Fruit fly (Drosophila melanogaster) whole organism, embryonic: ENCODE measurements around the gene CG31636.

ENCODE experiments used
- Blimp-1 ChIP-seq: fragments of 200-800 bp; sonication (Bioruptor generic); optimal IDR thresholded peaks from 3 replicates; lab custom pipeline; 2018; ENCODE audit warnings: missing biosample characterization, missing genetic modification characterization, mild to moderate bottlenecking, moderate library complexity, missing genetic modification reagents
- CG10565 ChIP-seq: fragments of 200-800 bp; sonication (Bioruptor generic); optimal IDR thresholded peaks from 3 replicates; lab custom pipeline; 2016; ENCODE audit warnings: missing biosample characterization, mild to moderate bottlenecking, missing genetic modification characterization
- CG11696 ChIP-seq: fragments of 200-800 bp; sonication (Bioruptor generic); IDR thresholded peaks from 2 replicates; pipeline ENCODE4 v1.3.6; 2022; ENCODE audit warnings: missing biosample characterization, missing genetic modification characterization
- CG12391 ChIP-seq: fragments of 200-800 bp; sonication (Bioruptor generic); optimal IDR thresholded peaks from 3 replicates; lab custom pipeline; 2018; ENCODE audit warnings: missing biosample characterization, mild to moderate bottlenecking, missing genetic modification characterization, moderate library complexity
- CG13296 ChIP-seq: fragments of 200-800 bp; sonication (Bioruptor generic); optimal IDR thresholded peaks from 3 replicates; lab custom pipeline; 2018; ENCODE audit warnings: missing biosample characterization, mild to moderate bottlenecking, missing genetic modification characterization
- CG14014 ChIP-seq: fragments of 200-800 bp; sonication (Bioruptor generic); IDR thresholded peaks from 2 replicates; pipeline ENCODE4 v1.3.6; 2022; ENCODE audit warnings: missing biosample characterization, missing genetic modification characterization
- CG14860 ChIP-seq: fragments of 200-800 bp; sonication (Bioruptor generic); IDR thresholded peaks from 3 replicates; pipeline ENCODE4 v1.3.6; 2022; ENCODE audit warnings: missing biosample characterization, missing genetic modification characterization; ENCODE audit not compliant: partially characterized antibody
- CG15073 ChIP-seq: fragments of 200-800 bp; sonication (Bioruptor generic); optimal IDR thresholded peaks from 2 replicates; lab custom pipeline; 2016; ENCODE audit warnings: missing biosample characterization, missing genetic modification characterization
- CG15479 ChIP-seq: fragments of 200-800 bp; sonication (Bioruptor generic); optimal IDR thresholded peaks from 3 replicates; lab custom pipeline; 2019; ENCODE audit warnings: missing biosample characterization, mild to moderate bottlenecking, missing genetic modification characterization, moderate library complexity
- CG17328 ChIP-seq: fragments of 200-800 bp; sonication (Bioruptor generic); IDR thresholded peaks from 2 replicates; pipeline ENCODE4 v1.3.6; 2022; ENCODE audit warnings: missing biosample characterization, missing genetic modification characterization
- CG17361 ChIP-seq: fragments of 200-800 bp; sonication (Bioruptor generic); IDR thresholded peaks from 3 replicates; pipeline ENCODE4 v1.3.6; 2022; ENCODE audit warnings: missing biosample characterization, missing genetic modification characterization
- CG18011 ChIP-seq: fragments of 200-800 bp; sonication (Bioruptor generic); optimal IDR thresholded peaks from 2 replicates; lab custom pipeline; 2017; ENCODE audit warnings: missing biosample characterization, missing genetic modification characterization, mild to moderate bottlenecking, moderate library complexity, missing genotype
- CG2129 ChIP-seq: fragments of 200-800 bp; sonication (Bioruptor generic); IDR thresholded peaks from 2 replicates; pipeline ENCODE4 v1.3.6; 2022; ENCODE audit warnings: missing biosample characterization, missing genetic modification characterization; ENCODE audit not compliant: partially characterized antibody
- CG30020 ChIP-seq: fragments of 200-800 bp; optimal IDR thresholded peaks from 2 replicates; lab custom pipeline; 2019; ENCODE audit warnings: missing biosample characterization, mild to moderate bottlenecking, missing genetic modification characterization, moderate library complexity
- CG31388 ChIP-seq: fragments of 200-800 bp; sonication (Bioruptor generic); optimal IDR thresholded peaks from 2 replicates; lab custom pipeline; 2016; ENCODE audit warnings: missing biosample characterization, missing genetic modification characterization
- CG4404 ChIP-seq: fragments of 200-800 bp; sonication (Bioruptor generic); IDR thresholded peaks from 2 replicates; pipeline ENCODE4 v1.3.6; 2022; ENCODE audit warnings: missing biosample characterization, missing genetic modification characterization
- CG6654 ChIP-seq: fragments of 200-800 bp; sonication (Bioruptor generic); optimal IDR thresholded peaks from 2 replicates; lab custom pipeline; 2017; ENCODE audit warnings: missing biosample characterization, mild to moderate bottlenecking, missing genetic modification characterization
- CG7372 ChIP-seq: fragments of 200-800 bp; sonication (Bioruptor generic); IDR thresholded peaks from 2 replicates; pipeline ENCODE4 v1.3.6; 2022; ENCODE audit warnings: missing biosample characterization, missing genetic modification characterization
- CG7963 ChIP-seq: fragments of 200-800 bp; sonication (Bioruptor generic); IDR thresholded peaks from 3 replicates; pipeline ENCODE4 v1.3.6; 2022; ENCODE audit warnings: missing biosample characterization, missing genetic modification characterization; ENCODE audit not compliant: partially characterized antibody
- CG8089 ChIP-seq: fragments of 200-800 bp; sonication (Bioruptor generic); optimal IDR thresholded peaks from 3 replicates; lab custom pipeline; 2016; ENCODE audit warnings: missing biosample characterization, missing genetic modification characterization
- CG8281 ChIP-seq: fragments of 200-800 bp; sonication (Bioruptor generic); optimal IDR thresholded peaks from 2 replicates; lab custom pipeline; 2018; ENCODE audit warnings: missing biosample characterization, mild to moderate bottlenecking, missing genetic modification characterization, moderate library complexity
- CG9727 ChIP-seq: fragments of 200-800 bp; sonication (Bioruptor generic); optimal IDR thresholded peaks from 3 replicates; lab custom pipeline; 2017; ENCODE audit warnings: missing biosample characterization, mild to moderate bottlenecking, missing genetic modification characterization
- Chrac-16 ChIP-seq: fragments of 200-800 bp; sonication (Bioruptor generic); optimal IDR thresholded peaks from 3 replicates; lab custom pipeline; 2016; ENCODE audit warnings: missing biosample characterization, missing genetic modification characterization
- CkIIα-i1 ChIP-seq: fragments of 200-800 bp; sonication (Bioruptor generic); IDR thresholded peaks from 2 replicates; pipeline ENCODE4 v1.3.6; 2022; ENCODE audit warnings: missing biosample characterization, missing genetic modification characterization
- Doc3 ChIP-seq: fragments of 200-800 bp; sonication (Bioruptor generic); IDR thresholded peaks from 3 replicates; pipeline ENCODE4 v1.3.6; 2022; ENCODE audit warnings: missing biosample characterization, missing genetic modification characterization; ENCODE audit not compliant: partially characterized antibody
- Dp ChIP-seq: fragments of 200-800 bp; sonication (Bioruptor generic); optimal IDR thresholded peaks from 2 replicates; lab custom pipeline; 2018; ENCODE audit warnings: missing biosample characterization, mild to moderate bottlenecking, missing genetic modification characterization, moderate library complexity
- E2f2 ChIP-seq: fragments of 200-800 bp; sonication (Bioruptor generic); IDR thresholded peaks from 2 replicates; pipeline ENCODE4 v1.3.6; 2022; ENCODE audit warnings: missing biosample characterization, missing genetic modification characterization
- Elba2 ChIP-seq: fragments of 200-800 bp; sonication (Bioruptor generic); optimal IDR thresholded peaks from 3 replicates; lab custom pipeline; 2016; ENCODE audit warnings: missing biosample characterization, missing genetic modification characterization
- Gug ChIP-seq: fragments of 200-800 bp; sonication (Bioruptor generic); IDR thresholded peaks from 4 replicates; pipeline ENCODE4 v1.3.6; 2022; ENCODE audit warnings: missing biosample characterization, missing genetic modification characterization
- H2.0 ChIP-seq: fragments of 200-800 bp; sonication (Bioruptor generic); IDR thresholded peaks from 2 replicates; pipeline ENCODE4 v1.3.6; 2022; ENCODE audit warnings: missing biosample characterization, missing genetic modification characterization
- Mad ChIP-seq: fragments of 200-800 bp; sonication (Bioruptor generic); optimal IDR thresholded peaks from 2 replicates; lab custom pipeline; 2016; ENCODE audit warnings: missing biosample characterization, missing genetic modification characterization
- Mrtf ChIP-seq: fragments of 200-800 bp; sonication (Bioruptor generic); IDR thresholded peaks from 3 replicates; pipeline ENCODE4 v1.3.6; 2022; ENCODE audit warnings: missing biosample characterization, missing genetic modification characterization
- Nf-YC ChIP-seq: fragments of 200-800 bp; optimal IDR thresholded peaks from 3 replicates; lab custom pipeline; 2019; ENCODE audit warnings: missing biosample characterization, mild to moderate bottlenecking, missing genetic modification characterization, moderate library complexity
- Sox102F ChIP-seq: fragments of 200-800 bp; sonication (Bioruptor generic); optimal IDR thresholded peaks from 2 replicates; lab custom pipeline; 2018; ENCODE audit warnings: missing biosample characterization, mild to moderate bottlenecking, missing genetic modification characterization, moderate library complexity
- Spps ChIP-seq: fragments of 200-800 bp; sonication (Bioruptor generic); optimal IDR thresholded peaks from 2 replicates; lab custom pipeline; 2018; ENCODE audit warnings: missing biosample characterization, mild to moderate bottlenecking, missing genetic modification characterization
- Tbp ChIP-seq: fragments of >200 bp; optimal IDR thresholded peaks from 2 replicates; lab custom pipeline; 2018; ENCODE audit warnings: missing biosample characterization, missing genetic modification characterization
- eve ChIP-seq, 2 experiments: fragments of >200 bp; optimal IDR thresholded peaks; 2 replicates each; lab custom pipeline; 2017; ENCODE audit warnings: missing biosample characterization in 2 of 2, missing genetic modification characterization in 2 of 2
- gsb-n ChIP-seq: fragments of 200-800 bp; sonication (Bioruptor generic); optimal IDR thresholded peaks from 3 replicates; lab custom pipeline; 2018; ENCODE audit warnings: missing biosample characterization, mild to moderate bottlenecking, missing genetic modification characterization
- nau ChIP-seq: fragments of 200-800 bp; sonication (Bioruptor generic); optimal IDR thresholded peaks from 3 replicates; lab custom pipeline; 2017; ENCODE audit warnings: missing biosample characterization, mild to moderate bottlenecking, missing genetic modification characterization, missing genetic modification reagents
- nmo ChIP-seq: fragments of 200-800 bp; sonication (Bioruptor generic); optimal IDR thresholded peaks from 2 replicates; lab custom pipeline; 2018; ENCODE audit warnings: missing biosample characterization, mild to moderate bottlenecking, missing genetic modification characterization, moderate library complexity
- nom ChIP-seq: fragments of 200-800 bp; sonication (Bioruptor generic); optimal IDR thresholded peaks from 2 replicates; lab custom pipeline; 2017; ENCODE audit warnings: missing biosample characterization, missing genetic modification characterization, mild to moderate bottlenecking, moderate library complexity, missing genetic modification reagents
- odd ChIP-seq: fragments of 200-800 bp; sonication (Bioruptor generic); optimal IDR thresholded peaks from 2 replicates; lab custom pipeline; 2017; ENCODE audit warnings: missing biosample characterization, mild to moderate bottlenecking, missing genetic modification characterization
- org-1 ChIP-seq: fragments of 200-800 bp; sonication (Bioruptor generic); optimal IDR thresholded peaks from 2 replicates; lab custom pipeline; 2017; ENCODE audit warnings: missing biosample characterization, missing genetic modification characterization
- pita ChIP-seq: fragments of 200-800 bp; sonication (Bioruptor generic); optimal IDR thresholded peaks from 2 replicates; lab custom pipeline; 2017; ENCODE audit warnings: missing biosample characterization, mild to moderate bottlenecking, missing genetic modification characterization
- pum ChIP-seq: fragments of 200-800 bp; sonication (Bioruptor generic); optimal IDR thresholded peaks from 2 replicates; lab custom pipeline; 2016; ENCODE audit warnings: missing biosample characterization, missing genetic modification characterization
- tna ChIP-seq: fragments of 200-800 bp; sonication (Bioruptor generic); IDR thresholded peaks from 2 replicates; pipeline ENCODE4 v1.3.6; 2022; ENCODE audit warnings: missing biosample characterization, missing genetic modification characterization; ENCODE audit not compliant: partially characterized antibody
- trem ChIP-seq: fragments of 200-800 bp; optimal IDR thresholded peaks from 3 replicates; lab custom pipeline; 2019; ENCODE audit warnings: missing biosample characterization, mild to moderate bottlenecking, missing genetic modification characterization, moderate library complexity
- trh ChIP-seq: fragments of 200-800 bp; sonication (Bioruptor generic); optimal IDR thresholded peaks from 2 replicates; lab custom pipeline; 2016; ENCODE audit warnings: missing biosample characterization, missing genetic modification characterization
- wdn ChIP-seq: fragments of 200-800 bp; sonication (Bioruptor generic); IDR thresholded peaks from 2 replicates; pipeline ENCODE4 v1.3.6; 2022; ENCODE audit warnings: missing biosample characterization, missing genetic modification characterization

CG31636 gene

DNA sequence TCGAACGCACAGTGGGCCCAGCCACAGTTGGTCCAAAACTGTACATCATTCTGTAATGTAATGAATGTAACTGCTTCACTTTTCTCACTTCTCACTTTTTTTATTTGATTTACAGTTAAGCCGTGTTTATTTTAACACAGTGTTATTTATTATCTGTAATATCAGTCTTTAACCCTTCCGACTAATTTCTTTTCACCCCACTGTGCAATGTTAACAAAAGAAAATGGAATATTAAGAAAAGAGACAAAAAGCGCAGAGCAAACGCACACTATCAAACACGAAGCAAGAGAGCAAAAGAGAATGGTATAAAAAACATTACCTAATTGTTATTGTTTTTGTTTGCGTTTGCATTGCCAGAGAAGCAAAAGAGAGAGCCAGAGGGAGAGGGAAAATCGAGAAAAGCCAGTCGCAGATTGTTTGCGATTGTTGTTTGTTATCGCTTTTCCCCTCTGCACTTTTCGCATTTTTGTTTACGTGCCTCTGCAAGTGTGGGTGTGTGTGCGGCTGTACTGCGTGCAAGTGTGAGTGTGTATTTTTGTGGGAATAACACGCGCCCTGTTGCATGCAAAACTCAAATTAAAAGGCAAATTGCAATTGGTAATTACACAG lies 10.7 kb downstream of the CG31636 start (continued):
- TF ChIP-seq CG15073 (GFP tag; lab: Kevin White, UChicago) (peak; percentile 86), CG10565 (GFP tag; lab: Kevin White, UChicago) (peak; percentile 95), Doc3 (no peak), nau (GFP tag; lab: Kevin White, UChicago) (peak; percentile 98), CG30020 (tag; lab: Kevin White, UChicago) (peak; percentile 86), wdn (GFP tag; lab: Robert Waterston, UW) (peak; percentile 94), CG12391 (tag; lab: Kevin White, UChicago) (peak; percentile 99), Blimp-1 (peak; percentile 98), CG9727 (peak; percentile 98), Elba2 (GFP tag; lab: Kevin White, UChicago) (peak; percentile 65), Nf-YC (tag; lab: Kevin White, UChicago) (peak; percentile 91), CG6654 (GFP tag; lab: Kevin White, UChicago) (peak; percentile 92), CG18011 (GFP tag; lab: Kevin White, UChicago) (peak; percentile 91), Mrtf (GFP tag; lab: Robert Waterston, UW) (peak; percentile 94), CG11696 (peak; percentile 93), pum (GFP tag; lab: Kevin White, UChicago) (peak; percentile 98), CG4404 (GFP tag; lab: Robert Waterston, UW) (peak; percentile 89), CG14860 (peak; percentile 57), CG7963 (GFP tag; lab: Robert Waterston, UW) (peak; percentile 24; the same call in 1 of the 3 replicates), gsb-n (peak; percentile 99), Sox102F (peak; percentile 99), E2f2 (GFP tag; lab: Robert Waterston, UW) (peak; percentile 87), Chrac-16 (GFP tag; lab: Kevin White, UChicago) (peak; percentile 98), trh (GFP tag; lab: Kevin White, UChicago) (peak; percentile 95), CG31388 (GFP tag; lab: Kevin White, UChicago) (peak; percentile 93), CG17361 (peak; percentile 98), CG15479 (peak; percentile 89), Spps (peak; percentile 97), CG8089 (GFP tag; lab: Kevin White, UChicago) (peak; percentile 98), trem (tag; lab: Kevin White, UChicago) (peak; percentile 96), Tbp (GFP tag; lab: Kevin White, UChicago) (no peak), nom (GFP tag; lab: Kevin White, UChicago) (peak; percentile 84), CG13296 (GFP tag; lab: Kevin White, UChicago) (peak; percentile 98), tna (0 out of 2 replicates have a peak, but pooled peaks have one; percentile 24), CG17328 (GFP tag; lab: Robert Waterston, UW) (peak; percentile 98), nmo (GFP tag; lab: Kevin White, UChicago) (peak; percentile 98), CG2129 (GFP tag; lab: Robert Waterston, UW) (no peak), H2.0 (GFP tag; lab: Robert Waterston, UW) (peak; percentile 97), Gug (GFP tag; lab: Robert Waterston, UW) (peak; percentile 94), Dp (GFP tag; lab: Kevin White, UChicago) (peak; percentile 35), CkIIα-i1 (GFP tag; lab: Robert Waterston, UW) (peak; percentile 86), CG8281 (tag; lab: Kevin White, UChicago) (peak; percentile 92), eve (GFP tag; optimal IDR thresholded peaks at IDR 0.05; lab: Kevin White, UChicago) (peak in 1 of 2 experiments; percentile 99), org-1 (peak; percentile 98), CG7372 (GFP tag; lab: Robert Waterston, UW) (peak; percentile 96), CG14014 (GFP tag; lab: Robert Waterston, UW) (peak; percentile 98), Mad (GFP tag; lab: Kevin White, UChicago) (peak; percentile 98), pita (GFP tag; lab: Kevin White, UChicago) (no peak), odd (GFP tag; lab: Kevin White, UChicago) (peak; percentile 99)
